Worm (Caenorhabditis elegans): ENCODE data around the gene F53F4.15.

Gene F53F4.15

ce11 chrV:13653713-13654393, 33.1 kb downstream of the F53F4.15 start, which contains the start of gene lpin-1 (continued):
- no peak for TF ChIP-seq daf-8 (GFP tag; IDR thresholded peaks at IDR 0.05)
- TF ChIP-seq duxl-1 (tag; optimal IDR thresholded peaks at IDR 0.05; ENCODE audit: poor library complexity), result no peak
- TF ChIP-seq lin-29 (GFP tag; IDR thresholded peaks at IDR 0.05), result no peak
- TF ChIP-seq saeg-2 (GFP tag; IDR thresholded peaks at IDR 0.05), result peak; percentile 11; the same call in 1 of the 2 replicates
- no peak for TF ChIP-seq zip-11 (GFP tag; IDR thresholded peaks at IDR 0.05)
- TF ChIP-seq T20F7.1 (GFP tag; optimal IDR thresholded peaks at IDR 0.05), result peak; percentile 0
- no peak for TF ChIP-seq ama-1 (optimal IDR thresholded peaks at IDR 0.05)
- no peak for TF ChIP-seq nhr-25 (tag; optimal IDR thresholded peaks at IDR 0.05; ENCODE audit: borderline replicate concordance, insufficient read depth)
- TF ChIP-seq daf-19 (GFP tag; conservative IDR thresholded peaks at IDR 0.05), result no peak
- TF ChIP-seq nhr-41 (GFP tag; IDR thresholded peaks at IDR 0.05), result peak; percentile 53; the same call in 1 of the 2 replicates
- no peak for TF ChIP-seq lin-15B (tag; optimal IDR thresholded peaks at IDR 0.05)
- no peak for TF ChIP-seq madf-9 (GFP tag; conservative IDR thresholded peaks at IDR 0.05)
- no peak for TF ChIP-seq nhr-6 (tag; optimal IDR thresholded peaks at IDR 0.05)
- no peak for TF ChIP-seq nhr-42 (GFP tag; IDR thresholded peaks at IDR 0.05)
- TF ChIP-seq dmd-6 (GFP tag; IDR thresholded peaks at IDR 0.05), result no peak; the same call in 1 of the 2 replicates
- TF ChIP-seq zfp-2 (tag; optimal IDR thresholded peaks at IDR 0.05), result no peak
- no peak for TF ChIP-seq php-3 (GFP tag; IDR thresholded peaks at IDR 0.05)
- TF ChIP-seq egl-43 (GFP tag; IDR thresholded peaks at IDR 0.05), result no peak
- TF ChIP-seq madf-5 (GFP tag; IDR thresholded peaks at IDR 0.05), result no peak
- TF ChIP-seq daf-12 (tag; optimal IDR thresholded peaks at IDR 0.05), result no peak
- no peak for TF ChIP-seq lin-39 (tag; optimal IDR thresholded peaks at IDR 0.05)
- TF ChIP-seq mdl-1 (tag; optimal IDR thresholded peaks at IDR 0.05), result peak in 1 of 2 experiments; percentile 54
- TF ChIP-seq F44E2.7 (GFP tag; IDR thresholded peaks at IDR 0.05), result no peak
- TF ChIP-seq zfp-3 (GFP tag; conservative IDR thresholded peaks at IDR 0.05), result 0 out of 2 replicates have a peak, but pooled peaks have one; percentile 28
- TF ChIP-seq ZK337.2 (GFP tag; IDR thresholded peaks at IDR 0.05), result no peak
- TF ChIP-seq spr-1 (tag; optimal IDR thresholded peaks at IDR 0.05), result no peak
- TF ChIP-seq skn-1 (tag; optimal IDR thresholded peaks at IDR 0.05), result no peak
- TF ChIP-seq F10B5.3 (tag; optimal IDR thresholded peaks at IDR 0.05), result no peak
- TF ChIP-seq mes-2 (tag; optimal IDR thresholded peaks at IDR 0.05; ENCODE audit: poor library complexity, severe bottlenecking), result peak; percentile 6
- TF ChIP-seq Y5F2A.4 (GFP tag; optimal IDR thresholded peaks at IDR 0.05), result no peak
- TF ChIP-seq attf-4 (tag; optimal IDR thresholded peaks at IDR 0.05), result no peak
- peak; percentile 35 for TF ChIP-seq nhr-77 (tag; optimal IDR thresholded peaks at IDR 0.05)
- TF ChIP-seq lim-7 (GFP tag; IDR thresholded peaks at IDR 0.05), result no peak
- peak in 1 of 2 experiments; percentile 38 for TF ChIP-seq hif-1 (tag; optimal IDR thresholded peaks at IDR 0.05)
- no peak for TF ChIP-seq ceh-82 (tag; optimal IDR thresholded peaks at IDR 0.05)
- no peak; the same call in 1 of the 2 replicates for TF ChIP-seq ceh-20 (GFP tag; IDR thresholded peaks at IDR 0.05)
- TF ChIP-seq dpl-1 (GFP tag; optimal IDR thresholded peaks at IDR 0.05), result no peak
- TF ChIP-seq aly-2 (tag; optimal IDR thresholded peaks at IDR 0.05), result no peak
- TF ChIP-seq R02D3.7 (tag; optimal IDR thresholded peaks at IDR 0.05), result no peak
- TF ChIP-seq ceh-32 (tag; optimal IDR thresholded peaks at IDR 0.05; ENCODE audit: poor library complexity), result no peak
- TF ChIP-seq rbr-2 (tag; optimal IDR thresholded peaks at IDR 0.05), result no peak
- no peak for TF ChIP-seq Y105C5A.15 (GFP tag; IDR thresholded peaks at IDR 0.05)
- no peak for TF ChIP-seq F37D6.2 (tag; optimal IDR thresholded peaks at IDR 0.05)
- no peak for TF ChIP-seq ceh-28 (tag; optimal IDR thresholded peaks at IDR 0.05)
- no peak; the same call in 1 of the 2 replicates for TF ChIP-seq mdt-29 (GFP tag; IDR thresholded peaks at IDR 0.05)
- TF ChIP-seq snpc-1.2 (GFP tag; IDR thresholded peaks at IDR 0.05), result no peak
- peak; percentile 77 for TF ChIP-seq nhr-28 (tag; optimal IDR thresholded peaks at IDR 0.05)
- TF ChIP-seq Y75B8A.6 (GFP tag; IDR thresholded peaks at IDR 0.05), result no peak
- TF ChIP-seq hmg-1.1 (GFP tag; IDR thresholded peaks at IDR 0.05), result no peak
- no peak for TF ChIP-seq ceh-62 (tag; optimal IDR thresholded peaks at IDR 0.05)
